Fruit fly (Drosophila melanogaster) whole organism, embryonic: ENCODE measurements around the gene RpL18.

Experiments
- BtbVII ChIP-seq: fragments of 200-800 bp; sonication (Bioruptor generic); optimal IDR thresholded peaks from 3 replicates; lab custom pipeline; 2017; ENCODE audit warnings: missing biosample characterization, mild to moderate bottlenecking, missing genetic modification characterization
- CG10267 ChIP-seq: fragments of 200-800 bp; sonication (Bioruptor generic); optimal IDR thresholded peaks from 2 replicates; lab custom pipeline; 2018; ENCODE audit warnings: missing biosample characterization, mild to moderate bottlenecking, missing genetic modification characterization, moderate library complexity
- CG10462 ChIP-seq: fragments of 200-800 bp; sonication (Bioruptor generic); optimal IDR thresholded peaks from 2 replicates; lab custom pipeline; 2016; ENCODE audit warnings: missing biosample characterization, missing genetic modification characterization
- CG11398 ChIP-seq: fragments of 200-800 bp; sonication (Bioruptor generic); optimal IDR thresholded peaks from 2 replicates; lab custom pipeline; 2016; ENCODE audit warnings: missing biosample characterization, missing genetic modification characterization
- CG12299 ChIP-seq: fragments of 200-800 bp; sonication (Bioruptor generic); optimal IDR thresholded peaks from 2 replicates; lab custom pipeline; 2018; ENCODE audit warnings: missing biosample characterization, mild to moderate bottlenecking, missing genetic modification characterization
- CG12744 ChIP-seq: fragments of 200-800 bp; sonication (Bioruptor generic); optimal IDR thresholded peaks from 2 replicates; lab custom pipeline; 2016; ENCODE audit warnings: missing biosample characterization, missing genetic modification characterization
- CG13123 ChIP-seq: fragments of 200-800 bp; sonication (Bioruptor generic); optimal IDR thresholded peaks from 2 replicates; lab custom pipeline; 2016; ENCODE audit warnings: missing biosample characterization, missing genetic modification characterization
- CG13296 ChIP-seq: fragments of 200-800 bp; sonication (Bioruptor generic); optimal IDR thresholded peaks from 3 replicates; lab custom pipeline; 2018; ENCODE audit warnings: missing biosample characterization, mild to moderate bottlenecking, missing genetic modification characterization
- CG15514 ChIP-seq: fragments of 200-800 bp; sonication (Bioruptor generic); optimal IDR thresholded peaks from 3 replicates; lab custom pipeline; 2017; ENCODE audit warnings: missing biosample characterization, missing genetic modification characterization, mild to moderate bottlenecking, moderate library complexity, missing genetic modification reagents
- CG16863 ChIP-seq: fragments of 200-800 bp; sonication (Bioruptor generic); optimal IDR thresholded peaks from 3 replicates; lab custom pipeline; 2016; ENCODE audit warnings: missing biosample characterization, missing genetic modification characterization
- CG2116 ChIP-seq: fragments of 200-800 bp; sonication (Bioruptor generic); optimal IDR thresholded peaks from 3 replicates; lab custom pipeline; 2018; ENCODE audit warnings: missing biosample characterization, mild to moderate bottlenecking, missing genetic modification characterization
- CG2202 ChIP-seq: fragments of 200-800 bp; sonication (Bioruptor generic); optimal IDR thresholded peaks from 2 replicates; lab custom pipeline; 2018; ENCODE audit warnings: missing biosample characterization, mild to moderate bottlenecking, missing genetic modification characterization
- CG30431 ChIP-seq: fragments of 200-800 bp; sonication (Bioruptor generic); optimal IDR thresholded peaks from 2 replicates; lab custom pipeline; 2017; ENCODE audit warnings: missing biosample characterization, missing genetic modification characterization
- CG32767 ChIP-seq: fragments of 200-800 bp; sonication (Bioruptor generic); IDR thresholded peaks from 2 replicates; pipeline ENCODE4 v1.3.6; 2022; ENCODE audit warnings: missing biosample characterization, missing genetic modification characterization
- CG3995 ChIP-seq: fragments of 200-800 bp; sonication (Bioruptor generic); optimal IDR thresholded peaks from 3 replicates; lab custom pipeline; 2016; ENCODE audit warnings: missing biosample characterization, missing genetic modification characterization
- CG4424 ChIP-seq: fragments of 200-800 bp; sonication (Bioruptor generic); optimal IDR thresholded peaks from 3 replicates; lab custom pipeline; 2016; ENCODE audit warnings: missing biosample characterization, missing genetic modification characterization
- CG7786 ChIP-seq: fragments of 200-800 bp; sonication (Bioruptor generic); optimal IDR thresholded peaks from 2 replicates; lab custom pipeline; 2016; ENCODE audit warnings: missing biosample characterization, missing genetic modification characterization
- D19B ChIP-seq: fragments of 200-800 bp; sonication (Bioruptor generic); optimal IDR thresholded peaks from 2 replicates; lab custom pipeline; 2017; ENCODE audit warnings: missing biosample characterization, mild to moderate bottlenecking, missing genetic modification characterization
- Dip3 ChIP-seq: fragments of 200-800 bp; sonication (Bioruptor generic); optimal IDR thresholded peaks from 3 replicates; lab custom pipeline; 2016; ENCODE audit warnings: missing biosample characterization, missing genetic modification characterization
- Dp ChIP-seq: fragments of 200-800 bp; sonication (Bioruptor generic); optimal IDR thresholded peaks from 2 replicates; lab custom pipeline; 2018; ENCODE audit warnings: missing biosample characterization, mild to moderate bottlenecking, missing genetic modification characterization, moderate library complexity
- Drgx ChIP-seq: fragments of 200-800 bp; sonication (Bioruptor generic); IDR thresholded peaks from 2 replicates; pipeline ENCODE4 v1.3.6; 2022; ENCODE audit warnings: missing biosample characterization, missing genetic modification characterization
- Eip74EF ChIP-seq, 2 experiments: fragments of 200-800 bp in 1 of 2; fragments of >200 bp in 1 of 2; sonication (Bioruptor generic) in 1 of 2; optimal IDR thresholded peaks; 2 replicates each; lab custom pipeline; 2017 to 2019; ENCODE audit warnings: missing biosample characterization in 2 of 2, missing genetic modification characterization in 2 of 2, mild to moderate bottlenecking in 1 of 2, moderate library complexity in 1 of 2
- Elba2 ChIP-seq: fragments of 200-800 bp; sonication (Bioruptor generic); optimal IDR thresholded peaks from 3 replicates; lab custom pipeline; 2016; ENCODE audit warnings: missing biosample characterization, missing genetic modification characterization
- Ets65A ChIP-seq: fragments of 200-800 bp; sonication (Bioruptor generic); peaks from one replicate; lab custom pipeline; 2016; ENCODE audit warnings: missing biosample characterization, missing genetic modification characterization
- H15 ChIP-seq: fragments of 200-800 bp; sonication (Bioruptor generic); IDR thresholded peaks from 3 replicates; pipeline ENCODE4 v1.3.6; 2022; ENCODE audit warnings: missing biosample characterization, missing genetic modification characterization
- H2.0 ChIP-seq: fragments of 200-800 bp; sonication (Bioruptor generic); IDR thresholded peaks from 2 replicates; pipeline ENCODE4 v1.3.6; 2022; ENCODE audit warnings: missing biosample characterization, missing genetic modification characterization
- Nf-YA ChIP-seq: fragments of 200-800 bp; sonication (Bioruptor generic); IDR thresholded peaks from 2 replicates; pipeline ENCODE4 v1.3.6; 2022; ENCODE audit warnings: missing biosample characterization, missing genetic modification characterization
- Sry-δ ChIP-seq: fragments of 200-800 bp; sonication (Bioruptor generic); optimal IDR thresholded peaks from 2 replicates; lab custom pipeline; 2016; ENCODE audit warnings: missing biosample characterization, missing genetic modification characterization
- ab ChIP-seq: fragments of 200-800 bp; sonication (Bioruptor generic); optimal IDR thresholded peaks from 2 replicates; lab custom pipeline; 2016; ENCODE audit warnings: missing biosample characterization, missing genetic modification characterization
- amos ChIP-seq: fragments of 200-800 bp; sonication (Bioruptor generic); IDR thresholded peaks from 2 replicates; pipeline ENCODE4 v1.3.6; 2022; ENCODE audit warnings: missing biosample characterization, missing genetic modification characterization; ENCODE audit not compliant: partially characterized antibody
- caup ChIP-seq: fragments of 200-800 bp; sonication (Bioruptor generic); optimal IDR thresholded peaks from 3 replicates; lab custom pipeline; 2017; ENCODE audit warnings: missing biosample characterization, mild to moderate bottlenecking, missing genetic modification characterization, moderate library complexity; ENCODE audit not compliant: severe bottlenecking
- ci ChIP-seq: fragments of 200-800 bp; sonication (Bioruptor generic); IDR thresholded peaks from 3 replicates; pipeline ENCODE4 v1.3.6; 2022; ENCODE audit warnings: missing biosample characterization, missing genetic modification characterization
- danr ChIP-seq: fragments of 200-800 bp; sonication (Bioruptor generic); IDR thresholded peaks from 2 replicates; pipeline ENCODE4 v1.3.6; 2022; ENCODE audit warnings: missing biosample characterization, missing genetic modification characterization
- en ChIP-seq: fragments of 200-800 bp; sonication (Bioruptor generic); optimal IDR thresholded peaks from 2 replicates; lab custom pipeline; 2016; ENCODE audit warnings: missing biosample characterization, missing genetic modification characterization
- gce ChIP-seq: fragments of 200-800 bp; sonication (Bioruptor generic); IDR thresholded peaks from 3 replicates; pipeline ENCODE4 v1.3.6; 2022; ENCODE audit warnings: missing biosample characterization, missing genetic modification characterization
- gcm ChIP-seq: fragments of 200-800 bp; sonication (Bioruptor generic); optimal IDR thresholded peaks from 2 replicates; lab custom pipeline; 2019; ENCODE audit warnings: missing biosample characterization, mild to moderate bottlenecking, missing genetic modification characterization, moderate library complexity
- gcm2 ChIP-seq: fragments of 200-800 bp; sonication (Bioruptor generic); optimal IDR thresholded peaks from 2 replicates; lab custom pipeline; 2016; ENCODE audit warnings: missing biosample characterization, missing genetic modification characterization
- gfzf ChIP-seq: fragments of 200-800 bp; sonication (Bioruptor generic); optimal IDR thresholded peaks from 2 replicates; lab custom pipeline; 2016; ENCODE audit warnings: missing biosample characterization, mild to moderate bottlenecking, missing genetic modification characterization, moderate library complexity
- knrl ChIP-seq: fragments of 200-800 bp; sonication (Bioruptor generic); IDR thresholded peaks from 3 replicates; pipeline ENCODE4 v1.3.6; 2022; ENCODE audit warnings: missing biosample characterization, missing genetic modification characterization; ENCODE audit not compliant: partially characterized antibody
- mld ChIP-seq: fragments of 200-800 bp; sonication (Bioruptor generic); IDR thresholded peaks from 3 replicates; pipeline ENCODE4 v1.3.6; 2022; ENCODE audit warnings: missing biosample characterization, missing genetic modification characterization; ENCODE audit not compliant: partially characterized antibody
- pho ChIP-seq: fragments of 200-800 bp; sonication (Bioruptor generic); optimal IDR thresholded peaks from 2 replicates; lab custom pipeline; 2016; ENCODE audit warnings: missing biosample characterization, missing genetic modification characterization
- row ChIP-seq: fragments of 200-800 bp; sonication (Bioruptor generic); IDR thresholded peaks from 3 replicates; pipeline ENCODE4 v1.3.6; 2022; ENCODE audit warnings: missing biosample characterization, missing genetic modification characterization
- ttk ChIP-seq: fragments of 200-800 bp; sonication (Bioruptor generic); IDR thresholded peaks from 2 replicates; pipeline ENCODE4 v2.1.2; 2022; ENCODE audit warnings: missing biosample characterization, missing genetic modification characterization
- tup ChIP-seq: fragments of 200-800 bp; sonication (Bioruptor generic); optimal IDR thresholded peaks from 2 replicates; lab custom pipeline; 2016; ENCODE audit warnings: missing biosample characterization, mild to moderate bottlenecking, missing genetic modification characterization, moderate library complexity
- twi ChIP-seq: fragments of 200-800 bp; optimal IDR thresholded peaks from 2 replicates; lab custom pipeline; 2019; ENCODE audit warnings: missing biosample characterization, mild to moderate bottlenecking, missing genetic modification characterization, moderate library complexity
- tx ChIP-seq: fragments of 200-800 bp; sonication (Bioruptor generic); optimal IDR thresholded peaks from 2 replicates; lab custom pipeline; 2016; ENCODE audit warnings: missing biosample characterization, missing genetic modification characterization
- zen ChIP-seq: fragments of 200-800 bp; sonication (Bioruptor generic); optimal IDR thresholded peaks from 3 replicates; lab custom pipeline; 2018; ENCODE audit warnings: missing biosample characterization, mild to moderate bottlenecking, missing genetic modification characterization, moderate library complexity
- zf30C ChIP-seq: fragments of 200-800 bp; sonication (Bioruptor generic); optimal IDR thresholded peaks from 3 replicates; lab custom pipeline; 2018; ENCODE audit warnings: missing biosample characterization, mild to moderate bottlenecking, missing genetic modification characterization
- zfh2 ChIP-seq: fragments of 200-800 bp; sonication (Bioruptor generic); optimal IDR thresholded peaks from 2 replicates; lab custom pipeline; 2016; ENCODE audit warnings: missing biosample characterization, missing genetic modification characterization

Gene RpL18

DNA sequence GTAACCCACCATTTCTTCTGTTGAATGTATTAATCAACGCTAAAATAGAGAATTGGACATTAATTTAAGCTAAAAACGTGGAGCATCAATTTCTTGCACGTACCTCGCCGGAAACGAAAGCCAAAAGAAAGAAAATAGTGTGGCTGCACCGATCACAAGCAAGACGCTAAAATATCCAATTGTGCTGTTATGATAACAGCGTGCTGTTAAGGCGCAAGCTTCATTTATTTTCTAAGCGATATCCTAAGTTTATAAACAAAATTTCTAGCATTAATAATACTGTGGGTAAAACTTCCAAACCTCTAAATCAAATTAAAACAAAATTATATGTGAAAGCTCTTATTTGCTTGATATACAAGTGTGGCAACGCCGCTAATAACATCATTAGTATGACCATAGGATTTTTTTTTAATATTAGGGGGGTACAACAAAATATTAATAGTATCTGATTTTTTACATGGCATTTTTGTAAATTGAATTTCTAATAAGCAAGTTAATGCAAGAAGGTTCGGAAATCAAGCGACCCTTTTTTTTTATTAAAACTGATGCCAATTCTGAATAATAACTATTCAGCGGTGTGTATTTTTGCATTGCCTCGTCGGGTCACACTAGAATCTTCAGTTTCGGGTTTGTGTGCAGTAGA lies at the start of gene RpL18, which contains the start of gene Neos (continued):
- peak; percentile 55 for TF ChIP-seq CG16863 (GFP tag; lab: Kevin White, UChicago)
- TF ChIP-seq CG10267 (tag; lab: Kevin White, UChicago): peak; percentile 78
- peak; percentile 59 for TF ChIP-seq CG2202 (tag; lab: Kevin White, UChicago)
- peak; percentile 51 for TF ChIP-seq CG12744 (GFP tag; lab: Kevin White, UChicago)
- TF ChIP-seq caup: peak; percentile 90
- peak; percentile 48 for TF ChIP-seq Sry-δ (GFP tag; lab: Kevin White, UChicago)
- no peak; the same call in 1 of the 2 replicates for TF ChIP-seq CG32767 (GFP tag; lab: Robert Waterston, UW)
- peak; percentile 14 for TF ChIP-seq Elba2 (GFP tag; lab: Kevin White, UChicago)
- TF ChIP-seq CG2116 (GFP tag; lab: Kevin White, UChicago): peak; percentile 79
- peak; percentile 24 for TF ChIP-seq Dp (GFP tag; lab: Kevin White, UChicago)
- peak; percentile 94 for TF ChIP-seq Ets65A (GFP tag; lab: Kevin White, UChicago)
- no peak for TF ChIP-seq ab (GFP tag; lab: Kevin White, UChicago)
- peak; percentile 34 for TF ChIP-seq D19B
- no peak; the same call in 1 of the 2 replicates for TF ChIP-seq Nf-YA (GFP tag; lab: Robert Waterston, UW)
- peak; percentile 66 for TF ChIP-seq gcm2 (GFP tag; lab: Kevin White, UChicago)
- TF ChIP-seq CG15514: peak; percentile 80
- TF ChIP-seq zfh2: peak; percentile 52
- peak; percentile 59 for TF ChIP-seq CG12299 (tag; lab: Kevin White, UChicago)
- no peak for TF ChIP-seq amos
- TF ChIP-seq CG30431: peak; percentile 1
- no peak for TF ChIP-seq zf30C (GFP tag; lab: Kevin White, UChicago)
- peak in 1 of 2 experiments; percentile 47 for TF ChIP-seq Eip74EF (GFP tag; optimal IDR thresholded peaks at IDR 0.05; lab: Kevin White, UChicago)
- peak; percentile 18 for TF ChIP-seq CG7786 (GFP tag; lab: Kevin White, UChicago)
- peak; percentile 26; the same call in 1 of the 2 replicates for TF ChIP-seq H2.0 (GFP tag; lab: Robert Waterston, UW)
- TF ChIP-seq CG10462 (GFP tag; lab: Kevin White, UChicago): peak; percentile 30
- peak; percentile 72 for TF ChIP-seq CG4424
- peak; percentile 81 for TF ChIP-seq BtbVII (GFP tag; lab: Kevin White, UChicago)
- TF ChIP-seq CG13123 (GFP tag; lab: Kevin White, UChicago): peak; percentile 1
- peak; percentile 74 for TF ChIP-seq pho (GFP tag; lab: Kevin White, UChicago)
- peak; percentile 63 for TF ChIP-seq zen
- no peak for TF ChIP-seq tup (GFP tag; lab: Kevin White, UChicago)
- peak; percentile 93 for TF ChIP-seq ci (GFP tag; lab: Robert Waterston, UW)
- TF ChIP-seq gcm (GFP tag; lab: Kevin White, UChicago): peak; percentile 71
- TF ChIP-seq row (GFP tag; lab: Robert Waterston, UW): peak; percentile 88
- TF ChIP-seq CG13296 (GFP tag; lab: Kevin White, UChicago): peak; percentile 91
- no peak; the same call in 1 of the 2 replicates for TF ChIP-seq Drgx (GFP tag; lab: Robert Waterston, UW)
- 0 out of 3 replicates have a peak, but pooled peaks have one; percentile 41 for TF ChIP-seq H15 (GFP tag; lab: Robert Waterston, UW)
- TF ChIP-seq tx: peak; percentile 20
- TF ChIP-seq Dip3: peak; percentile 42
- peak; percentile 49 for TF ChIP-seq CG3995 (GFP tag; lab: Kevin White, UChicago)
- peak; percentile 47 for TF ChIP-seq CG11398 (GFP tag; lab: Kevin White, UChicago)
- peak; percentile 57 for TF ChIP-seq en (GFP tag; lab: Kevin White, UChicago)
- no peak for TF ChIP-seq mld (GFP tag; lab: Robert Waterston, UW)
- TF ChIP-seq knrl (GFP tag; lab: Robert Waterston, UW): no peak
- TF ChIP-seq ttk (GFP tag; lab: Robert Waterston, UW): peak; percentile 23; the same call in 1 of the 2 replicates
- TF ChIP-seq danr (GFP tag; lab: Robert Waterston, UW): no peak
- peak; percentile 85 for TF ChIP-seq gfzf (GFP tag; lab: Kevin White, UChicago)
- peak; percentile 75; the same call in 2 of the 3 replicates for TF ChIP-seq gce
- peak; percentile 42 for TF ChIP-seq twi (tag; lab: Kevin White, UChicago)
